Fruit fly (Drosophila melanogaster) whole organism, embryonic: ENCODE data around the gene CG31360.

Experiments used
- Atf-2 ChIP-seq: fragments of 200-800 bp; sonication (Bioruptor generic); optimal IDR thresholded peaks from 2 replicates; lab custom pipeline; 2016; ENCODE audit warnings: missing biosample characterization, missing genetic modification characterization
- CG10147 ChIP-seq: fragments of 200-800 bp; sonication (Bioruptor generic); optimal IDR thresholded peaks from 2 replicates; lab custom pipeline; 2019; ENCODE audit warnings: missing biosample characterization, mild to moderate bottlenecking, missing genetic modification characterization, moderate library complexity
- CG10274 ChIP-seq: fragments of 200-800 bp; sonication (Bioruptor generic); optimal IDR thresholded peaks from 3 replicates; lab custom pipeline; 2017; ENCODE audit warnings: missing biosample characterization, mild to moderate bottlenecking, missing genetic modification characterization
- CG11093 ChIP-seq: fragments of 200-800 bp; sonication (Bioruptor generic); IDR thresholded peaks from 3 replicates; pipeline ENCODE4 v1.3.6; 2022; ENCODE audit warnings: missing biosample characterization, missing genetic modification characterization
- CG11247 ChIP-seq: fragments of 200-800 bp; sonication (Bioruptor generic); IDR thresholded peaks from 2 replicates; pipeline ENCODE4 v1.3.6; 2022; ENCODE audit warnings: missing biosample characterization, missing genetic modification characterization
- CG11456 ChIP-seq: fragments of 200-800 bp; sonication (Bioruptor generic); IDR thresholded peaks from 3 replicates; pipeline ENCODE4 v1.3.6; 2022; ENCODE audit warnings: missing biosample characterization, missing genetic modification characterization
- CG11723 ChIP-seq: fragments of 200-800 bp; sonication (Bioruptor generic); optimal IDR thresholded peaks from 2 replicates; lab custom pipeline; 2017; ENCODE audit warnings: missing biosample characterization, mild to moderate bottlenecking, missing genetic modification characterization
- CG13424 ChIP-seq: fragments of 200-800 bp; sonication (Bioruptor generic); optimal IDR thresholded peaks from 2 replicates; lab custom pipeline; 2019; ENCODE audit warnings: missing biosample characterization, mild to moderate bottlenecking, missing genetic modification characterization, moderate library complexity
- CG1647 ChIP-seq: fragments of 200-800 bp; sonication (Bioruptor generic); optimal IDR thresholded peaks from 3 replicates; lab custom pipeline; 2016; ENCODE audit warnings: missing biosample characterization, missing genetic modification characterization
- CG17328 ChIP-seq: fragments of 200-800 bp; sonication (Bioruptor generic); IDR thresholded peaks from 2 replicates; pipeline ENCODE4 v1.3.6; 2022; ENCODE audit warnings: missing biosample characterization, missing genetic modification characterization
- CG17361 ChIP-seq: fragments of 200-800 bp; sonication (Bioruptor generic); IDR thresholded peaks from 3 replicates; pipeline ENCODE4 v1.3.6; 2022; ENCODE audit warnings: missing biosample characterization, missing genetic modification characterization
- CG2116 ChIP-seq: fragments of 200-800 bp; sonication (Bioruptor generic); optimal IDR thresholded peaks from 3 replicates; lab custom pipeline; 2018; ENCODE audit warnings: missing biosample characterization, mild to moderate bottlenecking, missing genetic modification characterization
- CG3726 ChIP-seq: fragments of 200-800 bp; sonication (Bioruptor generic); IDR thresholded peaks from 3 replicates; pipeline ENCODE4, ENCODE4 v1.3.6; 2022; ENCODE audit warnings: missing biosample characterization, missing genetic modification characterization
- CG4328 ChIP-seq: fragments of 200-800 bp; sonication (Bioruptor generic); optimal IDR thresholded peaks from 3 replicates; lab custom pipeline; 2017; ENCODE audit warnings: missing biosample characterization, missing genetic modification reagents, missing genetic modification characterization
- CG6813 ChIP-seq: fragments of 200-800 bp; sonication (Bioruptor generic); optimal IDR thresholded peaks from 2 replicates; lab custom pipeline; 2017; ENCODE audit warnings: missing biosample characterization, missing genetic modification characterization, mild to moderate bottlenecking, moderate library complexity, missing genetic modification reagents
- CG8924 ChIP-seq: fragments of 200-800 bp; optimal IDR thresholded peaks from 3 replicates; lab custom pipeline; 2019; ENCODE audit warnings: missing biosample characterization, mild to moderate bottlenecking, missing genetic modification characterization, moderate library complexity
- Dad ChIP-seq: fragments of 200-800 bp; sonication (Bioruptor generic); optimal IDR thresholded peaks from 3 replicates; lab custom pipeline; 2016; ENCODE audit warnings: missing biosample characterization, missing genetic modification characterization
- Dek ChIP-seq: fragments of 200-800 bp; sonication (Bioruptor generic); optimal IDR thresholded peaks from 3 replicates; lab custom pipeline; 2019; ENCODE audit warnings: missing biosample characterization, mild to moderate bottlenecking, missing genetic modification characterization, moderate library complexity
- Mes4 ChIP-seq: fragments of 200-800 bp; sonication (Bioruptor generic); optimal IDR thresholded peaks from 2 replicates; lab custom pipeline; 2016; ENCODE audit warnings: missing biosample characterization, missing genetic modification characterization
- Mrtf ChIP-seq: fragments of 200-800 bp; sonication (Bioruptor generic); IDR thresholded peaks from 3 replicates; pipeline ENCODE4 v1.3.6; 2022; ENCODE audit warnings: missing biosample characterization, missing genetic modification characterization
- Scr ChIP-seq: fragments of 200-800 bp; sonication (Bioruptor generic); IDR thresholded peaks from 2 replicates; pipeline ENCODE4 v1.3.6; 2022; ENCODE audit warnings: missing biosample characterization, missing genetic modification characterization; ENCODE audit not compliant: partially characterized antibody
- Sry-β ChIP-seq: fragments of 200-800 bp; sonication (Bioruptor generic); optimal IDR thresholded peaks from 2 replicates; lab custom pipeline; 2018; ENCODE audit warnings: missing biosample characterization, mild to moderate bottlenecking, missing genetic modification characterization, moderate library complexity
- Stat92E ChIP-seq, 3 experiments: fragments of >200 bp in 2 of 3; fragments of 200-800 bp in 1 of 3; sonication (Bioruptor generic) in 1 of 3; optimal IDR thresholded peaks; 2 replicates each; lab custom pipeline; 2017 to 2019; ENCODE audit warnings: missing biosample characterization in 3 of 3, missing genetic modification characterization in 3 of 3, mild to moderate bottlenecking in 1 of 3, moderate library complexity in 1 of 3
- abd-A ChIP-seq: fragments of 200-800 bp; sonication (Bioruptor generic); optimal IDR thresholded peaks from 3 replicates; lab custom pipeline; 2019; ENCODE audit warnings: missing biosample characterization, mild to moderate bottlenecking, missing genetic modification characterization, moderate library complexity
- amos ChIP-seq: fragments of 200-800 bp; sonication (Bioruptor generic); IDR thresholded peaks from 2 replicates; pipeline ENCODE4 v1.3.6; 2022; ENCODE audit warnings: missing biosample characterization, missing genetic modification characterization; ENCODE audit not compliant: partially characterized antibody
- corto ChIP-seq: fragments of 200-800 bp; sonication (Bioruptor generic); optimal IDR thresholded peaks from 2 replicates; lab custom pipeline; 2016; ENCODE audit warnings: missing biosample characterization, mild to moderate bottlenecking, missing genetic modification characterization, moderate library complexity
- croc ChIP-seq: fragments of 200-800 bp; sonication (Bioruptor generic); conservative IDR thresholded peaks from 3 replicates; pipeline ENCODE4 v1.3.6; 2022; ENCODE audit warnings: missing biosample characterization, missing genetic modification characterization
- eve ChIP-seq, 2 experiments: fragments of >200 bp; optimal IDR thresholded peaks; 2 replicates each; lab custom pipeline; 2017; ENCODE audit warnings: missing biosample characterization in 2 of 2, missing genetic modification characterization in 2 of 2
- mirr ChIP-seq: fragments of 200-800 bp; sonication (Bioruptor generic); optimal IDR thresholded peaks from 3 replicates; lab custom pipeline; 2018; ENCODE audit warnings: missing biosample characterization, mild to moderate bottlenecking, missing genetic modification characterization
- mld ChIP-seq: fragments of 200-800 bp; sonication (Bioruptor generic); IDR thresholded peaks from 3 replicates; pipeline ENCODE4 v1.3.6; 2022; ENCODE audit warnings: missing biosample characterization, missing genetic modification characterization; ENCODE audit not compliant: partially characterized antibody
- nau ChIP-seq: fragments of 200-800 bp; sonication (Bioruptor generic); optimal IDR thresholded peaks from 3 replicates; lab custom pipeline; 2017; ENCODE audit warnings: missing biosample characterization, mild to moderate bottlenecking, missing genetic modification characterization, missing genetic modification reagents
- odd ChIP-seq: fragments of 200-800 bp; sonication (Bioruptor generic); optimal IDR thresholded peaks from 2 replicates; lab custom pipeline; 2017; ENCODE audit warnings: missing biosample characterization, mild to moderate bottlenecking, missing genetic modification characterization
- prd ChIP-seq, 3 experiments: fragments of >200 bp in 2 of 3; fragments of 200-800 bp in 1 of 3; sonication (Bioruptor generic) in 1 of 3; optimal IDR thresholded peaks in 2 of 3; IDR thresholded peaks in 1 of 3; 2 replicates in 2 of 3; 3 replicates in 1 of 3; pipeline versions ENCODE4 v1.3.6 to Lab custom; 2017 to 2022; ENCODE audit warnings: missing biosample characterization in 1 of 3, missing genetic modification characterization in 1 of 3
- pzg ChIP-seq: fragments of 200-800 bp; sonication (Bioruptor generic); optimal IDR thresholded peaks from 3 replicates; lab custom pipeline; 2018; ENCODE audit warnings: missing biosample characterization, mild to moderate bottlenecking, missing genetic modification characterization, moderate library complexity
- row ChIP-seq: fragments of 200-800 bp; sonication (Bioruptor generic); IDR thresholded peaks from 3 replicates; pipeline ENCODE4 v1.3.6; 2022; ENCODE audit warnings: missing biosample characterization, missing genetic modification characterization
- sens ChIP-seq: fragments of 200-800 bp; sonication (Bioruptor generic); peaks from one replicate; lab custom pipeline; 2016; ENCODE audit warnings: missing biosample characterization, missing genetic modification characterization
- sima ChIP-seq: fragments of 200-800 bp; sonication (Bioruptor generic); optimal IDR thresholded peaks from 2 replicates; lab custom pipeline; 2016; ENCODE audit warnings: missing biosample characterization, missing genetic modification characterization
- zf30C ChIP-seq: fragments of 200-800 bp; sonication (Bioruptor generic); optimal IDR thresholded peaks from 3 replicates; lab custom pipeline; 2018; ENCODE audit warnings: missing biosample characterization, mild to moderate bottlenecking, missing genetic modification characterization
- zfh1 ChIP-seq: fragments of 200-800 bp; sonication (Bioruptor generic); IDR thresholded peaks from 3 replicates; pipeline ENCODE4 v1.3.6; 2022; ENCODE audit warnings: missing biosample characterization, missing genetic modification characterization

Gene CG31360

DNA sequence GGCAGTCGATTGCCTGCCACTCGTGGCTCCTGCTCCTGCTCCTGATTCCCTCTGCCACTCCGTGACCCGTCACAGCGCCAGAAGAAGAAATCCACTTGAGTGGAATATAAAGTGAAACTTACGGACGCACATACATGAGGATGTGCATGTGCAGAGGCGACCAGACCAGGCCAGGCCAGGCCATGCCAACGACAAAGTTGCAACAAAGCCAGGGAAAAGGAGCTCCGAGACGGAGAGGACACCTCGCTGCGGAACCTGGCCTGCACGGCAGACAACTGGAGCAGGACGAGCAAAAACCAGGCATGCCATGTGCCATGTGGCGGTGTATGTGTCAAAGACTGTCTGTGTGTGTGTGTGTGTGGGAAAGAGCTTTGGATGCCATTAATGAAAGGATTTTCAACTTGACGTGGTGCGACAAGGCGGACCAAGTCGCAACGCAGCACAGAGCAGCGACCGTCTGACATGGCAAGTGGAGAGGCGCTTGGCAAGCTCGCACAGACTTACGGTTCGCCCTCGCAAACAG, 24.8 kb downstream of the CG31360 start (continued):
- TF ChIP-seq odd (GFP tag; lab: Kevin White, UChicago) = no peak
- no peak for TF ChIP-seq zf30C (GFP tag; lab: Kevin White, UChicago)
- TF ChIP-seq CG6813 (GFP tag; lab: Kevin White, UChicago) = no peak
- no peak for TF ChIP-seq CG1647
- TF ChIP-seq CG13424 (tag; lab: Kevin White, UChicago) = no peak
- TF ChIP-seq CG11247 (GFP tag; lab: Robert Waterston, UW) = no peak
- peak; percentile 1 for TF ChIP-seq sens (GFP tag; lab: Kevin White, UChicago)
- TF ChIP-seq CG17361 (GFP tag; lab: Robert Waterston, UW) = no peak
- TF ChIP-seq croc (GFP tag; lab: Robert Waterston, UW) = no peak
- no peak for TF ChIP-seq pzg (GFP tag; lab: Kevin White, UChicago)
- TF ChIP-seq CG10147 = no peak
- TF ChIP-seq Stat92E (GFP tag; optimal IDR thresholded peaks at IDR 0.05; lab: Kevin White, UChicago) = no peak
- TF ChIP-seq corto (GFP tag; lab: Kevin White, UChicago) = no peak
- TF ChIP-seq amos (GFP tag; lab: Robert Waterston, UW) = 0 out of 2 replicates have a peak, but pooled peaks have one; percentile 2
- no peak for TF ChIP-seq CG11093 (GFP tag; lab: Robert Waterston, UW)
- TF ChIP-seq nau = no peak
- no peak for TF ChIP-seq CG11723 (GFP tag; lab: Kevin White, UChicago)
- no peak for TF ChIP-seq CG4328 (GFP tag; lab: Kevin White, UChicago)
- TF ChIP-seq abd-A (tag; lab: Kevin White, UChicago) = no peak
- no peak for TF ChIP-seq eve (GFP tag; optimal IDR thresholded peaks at IDR 0.05; lab: Kevin White, UChicago)
- TF ChIP-seq Scr (GFP tag; lab: Robert Waterston, UW) = no peak
- TF ChIP-seq Dad (GFP tag; lab: Kevin White, UChicago) = no peak
- no peak for TF ChIP-seq zfh1 (GFP tag; lab: Robert Waterston, UW)
- no peak for TF ChIP-seq CG2116
- 0 out of 2 replicates have a peak, but pooled peaks have one; percentile 17 for TF ChIP-seq CG17328 (GFP tag; lab: Robert Waterston, UW)
- TF ChIP-seq mld (GFP tag; lab: Robert Waterston, UW) = no peak
- TF ChIP-seq sima = no peak
- no peak for TF ChIP-seq mirr (GFP tag; lab: Kevin White, UChicago)
- TF ChIP-seq CG3726 (GFP tag; lab: Robert Waterston, UW) = no peak
- TF ChIP-seq Dek = no peak
- no peak for TF ChIP-seq Atf-2 (GFP tag; lab: Kevin White, UChicago)
- TF ChIP-seq CG10274 (GFP tag; lab: Kevin White, UChicago) = no peak

DNA sequence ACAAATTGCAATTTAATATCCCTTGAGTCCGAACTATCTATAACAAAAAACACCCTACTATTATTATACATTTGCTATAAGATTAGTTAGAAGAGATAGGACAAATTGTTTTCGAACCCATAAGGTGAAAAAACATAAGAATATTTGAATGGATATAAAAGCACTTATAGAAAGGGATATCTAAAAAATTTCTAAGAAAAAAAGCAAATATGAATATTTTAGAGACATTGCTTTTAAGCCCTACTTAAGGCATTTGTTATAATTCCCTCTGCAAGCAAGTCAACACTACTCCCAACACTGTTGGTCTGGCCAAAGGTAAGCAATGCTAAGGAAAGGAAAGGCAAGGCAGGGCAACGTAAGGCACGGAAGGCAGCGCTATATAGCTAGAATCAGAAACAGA, 25.5 kb downstream of the CG31360 start:
- TF ChIP-seq CG11456 (GFP tag; lab: Robert Waterston, UW) = no peak
- TF ChIP-seq Sry-β (GFP tag; lab: Kevin White, UChicago) = peak; percentile 83
- peak; percentile 75 for TF ChIP-seq sens (GFP tag; lab: Kevin White, UChicago)
- no peak for TF ChIP-seq prd (optimal IDR thresholded peaks at IDR 0.05; lab: Kevin White, UChicago)
- TF ChIP-seq prd (GFP tag; IDR thresholded peaks at IDR 0.05; lab: Robert Waterston, UW) = 0 out of 3 replicates have a peak, but pooled peaks have one; percentile 10
- TF ChIP-seq Mrtf (GFP tag; lab: Robert Waterston, UW) = no peak
- no peak for TF ChIP-seq Mes4
- TF ChIP-seq CG8924 = peak; percentile 2
- TF ChIP-seq row (GFP tag; lab: Robert Waterston, UW) = peak; percentile 41
